Worm (Caenorhabditis elegans) whole organism, young adult: ENCODE data around the gene sup-26.

Source experiments
- F55B11.4 ChIP-seq: sonication (generic microtip); optimal IDR thresholded peaks from 2 replicates; lab custom pipeline; 2016; ENCODE audit warnings: missing compliant biosample characterization, missing genetic modification characterization, borderline replicate concordance; ENCODE audit not compliant: insufficient read depth
- T07F8.4 ChIP-seq: sonication (generic microtip); optimal IDR thresholded peaks from 2 replicates; lab custom pipeline; 2016; ENCODE audit warnings: mild to moderate bottlenecking, missing genetic modification characterization, moderate library complexity, missing compliant biosample characterization
- Y67H2A.10 ChIP-seq: fragments of 200-800 bp; sonication (Bioruptor generic); conservative IDR thresholded peaks from 2 replicates; pipeline ENCODE4 v1.3.6; 2022; ENCODE audit warnings: missing genetic modification reagents, missing genetic modification characterization, missing compliant biosample characterization
- ama-1 ChIP-seq, 3 experiments: fragments of 150-350 bp in 1 of 3; sonication (generic microtip) in 2 of 3; optimal IDR thresholded peaks; 2 replicates each; lab custom pipeline; 2014 to 2018; ENCODE audit warnings: missing biosample characterization in 2 of 3, missing genetic modification characterization in 2 of 3, missing genetic modification reagents in 2 of 3
- ceh-27 ChIP-seq: fragments of 200-800 bp; sonication (Bioruptor generic); optimal IDR thresholded peaks from 2 replicates; lab custom pipeline; 2018; ENCODE audit warnings: mild to moderate bottlenecking, missing genetic modification characterization, moderate library complexity, missing compliant biosample characterization
- ceh-58 ChIP-seq: fragments of 200-800 bp; sonication (Bioruptor generic); IDR thresholded peaks from 2 replicates; pipeline ENCODE4 v1.3.6; 2022; ENCODE audit warnings: missing genetic modification characterization, missing compliant biosample characterization
- egl-18 ChIP-seq: fragments of 200-800 bp; sonication (Bioruptor generic); IDR thresholded peaks from 2 replicates; pipeline ENCODE4 v1.3.6; 2022; ENCODE audit warnings: missing genetic modification reagents, missing genetic modification characterization, missing compliant biosample characterization
- ets-4 ChIP-seq: fragments of 200-800 bp; sonication (Bioruptor generic); optimal IDR thresholded peaks from 2 replicates; lab custom pipeline; 2018; ENCODE audit warnings: mild to moderate bottlenecking, missing genetic modification characterization, missing compliant biosample characterization
- him-1 ChIP-seq: sonication (generic microtip); optimal IDR thresholded peaks from 2 replicates; lab custom pipeline; 2016; ENCODE audit warnings: missing genotype, missing genetic modification reagents, missing genetic modification characterization, missing compliant biosample characterization
- hsf-1 ChIP-seq: fragments of 200-800 bp; sonication (Bioruptor generic); IDR thresholded peaks from 2 replicates; pipeline ENCODE4 v1.3.6; 2022; ENCODE audit warnings: missing genetic modification reagents, missing genetic modification characterization, missing compliant biosample characterization
- madf-10 ChIP-seq: sonication (generic microtip); optimal IDR thresholded peaks from 2 replicates; lab custom pipeline; 2016; ENCODE audit warnings: mild to moderate bottlenecking, missing genetic modification characterization, missing compliant biosample characterization
- snpc-4 ChIP-seq, 5 experiments: fragments of 150-350 bp in 1 of 5; sonication (generic microtip) in 4 of 5; optimal IDR thresholded peaks; 2 replicates each; lab custom pipeline; 2014 to 2018; ENCODE audit warnings: missing genetic modification characterization in 5 of 5, missing biosample characterization in 3 of 5, antibody characterized with exemption in 2 of 5, mild to moderate bottlenecking in 2 of 5, missing compliant biosample characterization in 2 of 5, missing genotype in 2 of 5, moderate library complexity in 2 of 5, missing genetic modification reagents in 1 of 5
- ztf-18 ChIP-seq: sonication (generic microtip); optimal IDR thresholded peaks from 2 replicates; lab custom pipeline; 2016; ENCODE audit warnings: missing genotype, mild to moderate bottlenecking, missing genetic modification characterization, missing compliant biosample characterization

- TF ChIP-seq T07F8.4 (no peak), ama-1 (optimal IDR thresholded peaks at IDR 0.05; lab: Kevin White, UChicago) (no peak), ama-1 (GFP tag; optimal IDR thresholded peaks at IDR 0.05; lab: Kevin White, UChicago) (no peak), ztf-18 (no peak), ceh-58 (GFP tag; lab: Robert Waterston, UW) (no peak), snpc-4 (GFP tag; optimal IDR thresholded peaks at IDR 0.05; lab: Kevin White, UChicago) (no peak), snpc-4 (tag; optimal IDR thresholded peaks at IDR 0.05; lab: Kevin White, UChicago) (no peak), ets-4 (no peak), Y67H2A.10 (no peak), F55B11.4 (tag; lab: Kevin White, UChicago) (no peak), ceh-27 (GFP tag; lab: Kevin White, UChicago) (no peak), madf-10 (tag; lab: Kevin White, UChicago) (no peak), him-1 (no peak), egl-18 (GFP tag; lab: Robert Waterston, UW) (no peak), hsf-1 (no peak)
These were observed 1.8 kb downstream of the sup-26 start for ce11 chrIII:4278203-4278602.
